Worm (Caenorhabditis elegans) whole organism, late embryonic: ENCODE results near the gene C03B1.13.

Experiments
- C38D4.7 ChIP-seq: fragments of 200-800 bp; sonication (Bioruptor generic); optimal IDR thresholded peaks from 2 replicates; lab custom pipeline; 2018; ENCODE audit warnings: mild to moderate bottlenecking, missing genetic modification characterization, moderate library complexity, missing compliant biosample characterization
- F13H6.1 ChIP-seq: sonication (generic microtip); optimal IDR thresholded peaks from 2 replicates; lab custom pipeline; 2016; ENCODE audit warnings: missing genetic modification characterization, missing compliant biosample characterization
- K02D7.2 ChIP-seq: sonication (generic microtip); optimal IDR thresholded peaks from 2 replicates; lab custom pipeline; 2017; ENCODE audit warnings: mild to moderate bottlenecking, missing genetic modification characterization, missing compliant biosample characterization
- K09A11.1 ChIP-seq: sonication (generic microtip); optimal IDR thresholded peaks from 2 replicates; lab custom pipeline; 2017; ENCODE audit warnings: antibody characterized with exemption, mild to moderate bottlenecking, missing genetic modification characterization, missing compliant biosample characterization; ENCODE audit not compliant: insufficient read depth
- T23F11.4 ChIP-seq: fragments of 200-800 bp; sonication (Bioruptor generic); optimal IDR thresholded peaks from 2 replicates; lab custom pipeline; 2018; ENCODE audit warnings: mild to moderate bottlenecking, missing genetic modification characterization, missing compliant biosample characterization
- Y22D7AL.16 ChIP-seq: sonication (generic microtip); optimal IDR thresholded peaks from 2 replicates; lab custom pipeline; 2016; ENCODE audit warnings: missing genetic modification characterization, missing compliant biosample characterization
- ahr-1 ChIP-seq: sonication (generic microtip); optimal IDR thresholded peaks from 2 replicates; lab custom pipeline; 2016; ENCODE audit warnings: missing genetic modification characterization, missing compliant biosample characterization
- ceh-14 ChIP-seq: sonication (generic microtip); optimal IDR thresholded peaks from 2 replicates; lab custom pipeline; 2016; ENCODE audit warnings: missing genotype, missing genetic modification characterization, missing compliant biosample characterization
- ceh-18 ChIP-seq: sonication (generic microtip); optimal IDR thresholded peaks from 2 replicates; lab custom pipeline; 2016; ENCODE audit warnings: missing genetic modification characterization, missing compliant biosample characterization
- ceh-19 ChIP-seq: fragments of 200-800 bp; sonication (Bioruptor generic); optimal IDR thresholded peaks from 2 replicates; lab custom pipeline; 2018; ENCODE audit warnings: mild to moderate bottlenecking, missing genetic modification characterization, missing compliant biosample characterization
- ceh-22 ChIP-seq: sonication (generic microtip); optimal IDR thresholded peaks from 2 replicates; lab custom pipeline; 2017; ENCODE audit warnings: missing biosample characterization, missing genetic modification characterization
- ceh-24 ChIP-seq: sonication (generic microtip); optimal IDR thresholded peaks from 2 replicates; lab custom pipeline; 2016; ENCODE audit warnings: mild to moderate bottlenecking, missing genetic modification characterization, missing compliant biosample characterization
- ceh-31 ChIP-seq: sonication (generic microtip); optimal IDR thresholded peaks from 2 replicates; lab custom pipeline; 2016; ENCODE audit warnings: missing genetic modification characterization, missing compliant biosample characterization
- ceh-34 ChIP-seq: sonication (generic microtip); optimal IDR thresholded peaks from 2 replicates; lab custom pipeline; 2016; ENCODE audit warnings: mild to moderate bottlenecking, missing genetic modification characterization, missing compliant biosample characterization
- ceh-48 ChIP-seq: sonication (generic microtip); optimal IDR thresholded peaks from 2 replicates; lab custom pipeline; 2016; ENCODE audit warnings: missing genetic modification characterization, inconsistent platforms, missing compliant biosample characterization
- ceh-6 ChIP-seq: fragments of 200-800 bp; sonication (Bioruptor generic); optimal IDR thresholded peaks from 2 replicates; lab custom pipeline; 2018; ENCODE audit warnings: mild to moderate bottlenecking, missing genetic modification characterization, missing compliant biosample characterization
- ceh-9 ChIP-seq: sonication (generic microtip); optimal IDR thresholded peaks from 2 replicates; lab custom pipeline; 2016; ENCODE audit warnings: mild to moderate bottlenecking, missing genetic modification characterization, inconsistent platforms, missing compliant biosample characterization
- dmd-4 ChIP-seq: sonication (generic microtip); optimal IDR thresholded peaks from 2 replicates; lab custom pipeline; 2016; ENCODE audit warnings: borderline replicate concordance, missing genetic modification characterization, missing compliant biosample characterization
- elt-2 ChIP-seq: sonication (generic microtip); optimal IDR thresholded peaks from 2 replicates; lab custom pipeline; 2016; ENCODE audit warnings: missing genetic modification reagents, missing genetic modification characterization, missing compliant biosample characterization
- elt-4 ChIP-seq: sonication (generic microtip); optimal IDR thresholded peaks from 2 replicates; lab custom pipeline; 2016; ENCODE audit warnings: missing genetic modification characterization, missing compliant biosample characterization
- eyg-1 ChIP-seq: sonication (generic microtip); optimal IDR thresholded peaks from 2 replicates; lab custom pipeline; 2016; ENCODE audit warnings: missing genotype, missing genetic modification characterization, missing compliant biosample characterization
- fax-1 ChIP-seq: sonication (generic microtip); optimal IDR thresholded peaks from 2 replicates; lab custom pipeline; 2016; ENCODE audit warnings: missing genotype, missing genetic modification characterization, missing compliant biosample characterization
- fkh-10 ChIP-seq: fragments of 150-350 bp; optimal IDR thresholded peaks from 2 replicates; lab custom pipeline; 2014; ENCODE audit warnings: missing biosample characterization, missing genetic modification reagents, missing genetic modification characterization
- hlh-13 ChIP-seq: fragments of 200-800 bp; sonication (Bioruptor generic); optimal IDR thresholded peaks from 2 replicates; lab custom pipeline; 2018; ENCODE audit warnings: mild to moderate bottlenecking, missing genetic modification characterization, missing compliant biosample characterization
- hlh-15 ChIP-seq: sonication (generic microtip); optimal IDR thresholded peaks from 2 replicates; lab custom pipeline; 2016; ENCODE audit warnings: missing genetic modification characterization, missing compliant biosample characterization
- hlh-30 ChIP-seq: sonication (generic microtip); optimal IDR thresholded peaks from 2 replicates; lab custom pipeline; 2017; ENCODE audit warnings: antibody characterized with exemption, missing genetic modification characterization, missing compliant biosample characterization; ENCODE audit not compliant: insufficient read depth
- lim-6 ChIP-seq: sonication (generic microtip); optimal IDR thresholded peaks from 2 replicates; lab custom pipeline; 2016; ENCODE audit warnings: missing genetic modification characterization, missing compliant biosample characterization
- madf-2 ChIP-seq: sonication (generic microtip); optimal IDR thresholded peaks from 2 replicates; lab custom pipeline; 2017; ENCODE audit warnings: missing genetic modification characterization, missing compliant biosample characterization
- mec-3 ChIP-seq: sonication (generic microtip); optimal IDR thresholded peaks from 2 replicates; lab custom pipeline; 2016; ENCODE audit warnings: borderline replicate concordance, missing genetic modification characterization, missing compliant biosample characterization
- nfya-1 ChIP-seq: sonication (generic microtip); optimal IDR thresholded peaks from 2 replicates; lab custom pipeline; 2017; ENCODE audit warnings: missing genetic modification characterization, mild to moderate bottlenecking, missing compliant biosample characterization, antibody characterized with exemption, moderate library complexity
- nhr-11 ChIP-seq: fragments of 150-350 bp; optimal IDR thresholded peaks from 2 replicates; lab custom pipeline; 2014; ENCODE audit warnings: missing biosample characterization, missing genetic modification characterization
- npax-4 ChIP-seq: sonication (generic microtip); optimal IDR thresholded peaks from 2 replicates; lab custom pipeline; 2016; ENCODE audit warnings: missing genetic modification characterization, missing compliant biosample characterization
- odd-2 ChIP-seq: sonication (generic microtip); optimal IDR thresholded peaks from 2 replicates; lab custom pipeline; 2017; ENCODE audit warnings: antibody characterized with exemption, mild to moderate bottlenecking, missing genetic modification characterization, missing compliant biosample characterization
- pag-3 ChIP-seq: sonication (generic microtip); optimal IDR thresholded peaks from 2 replicates; lab custom pipeline; 2016; ENCODE audit warnings: missing compliant biosample characterization, missing genetic modification characterization, borderline replicate concordance
- pat-9 ChIP-seq: fragments of 200-800 bp; sonication (Bioruptor generic); optimal IDR thresholded peaks from 2 replicates; lab custom pipeline; 2018; ENCODE audit warnings: mild to moderate bottlenecking, missing genetic modification characterization, moderate library complexity, missing compliant biosample characterization
- pax-1 ChIP-seq: fragments of 150-350 bp; optimal IDR thresholded peaks from 2 replicates; lab custom pipeline; 2014; ENCODE audit warnings: missing biosample characterization, missing genetic modification characterization
- pha-4 ChIP-seq: fragments of 150-350 bp; optimal IDR thresholded peaks from 2 replicates; lab custom pipeline; 2018; ENCODE audit warnings: missing biosample characterization, missing genetic modification reagents, missing genetic modification characterization
- pqm-1 ChIP-seq: sonication (generic microtip); optimal IDR thresholded peaks from 2 replicates; lab custom pipeline; 2016; ENCODE audit warnings: missing genetic modification characterization, missing compliant biosample characterization
- pros-1 ChIP-seq: fragments of 150-350 bp; optimal IDR thresholded peaks from 2 replicates; lab custom pipeline; 2014; ENCODE audit warnings: missing biosample characterization, missing genetic modification reagents, missing genetic modification characterization
- ref-2 ChIP-seq: sonication (generic microtip); optimal IDR thresholded peaks from 2 replicates; lab custom pipeline; 2016; ENCODE audit warnings: missing genetic modification characterization, missing compliant biosample characterization
- rnt-1 ChIP-seq: sonication (generic microtip); optimal IDR thresholded peaks from 2 replicates; lab custom pipeline; 2016; ENCODE audit warnings: missing genetic modification characterization, missing compliant biosample characterization
- sdc-2 ChIP-seq: sonication (generic microtip); optimal IDR thresholded peaks from 2 replicates; lab custom pipeline; 2016; ENCODE audit warnings: missing genotype, missing genetic modification characterization, missing compliant biosample characterization
- sox-2 ChIP-seq: fragments of 200-800 bp; sonication (Bioruptor generic); IDR thresholded peaks from 2 replicates; pipeline ENCODE4 v1.3.6; 2022; ENCODE audit warnings: missing genetic modification reagents, missing genetic modification characterization, missing compliant biosample characterization
- syd-9 ChIP-seq: sonication (generic microtip); optimal IDR thresholded peaks from 2 replicates; lab custom pipeline; 2016; ENCODE audit warnings: mild to moderate bottlenecking, missing genetic modification characterization, moderate library complexity, missing compliant biosample characterization
- unc-3 ChIP-seq, 2 experiments: fragments of 200-800 bp in 1 of 2; sonication (Bioruptor generic) in 1 of 2; sonication (generic microtip) in 1 of 2; conservative IDR thresholded peaks in 1 of 2; optimal IDR thresholded peaks in 1 of 2; 2 replicates each; pipeline versions ENCODE4 v1.3.6 to Lab custom; 2016 to 2022; ENCODE audit warnings: missing compliant biosample characterization in 2 of 2, missing genetic modification characterization in 2 of 2, missing genetic modification reagents in 1 of 2
- unc-55 ChIP-seq: sonication (generic microtip); optimal IDR thresholded peaks from 2 replicates; lab custom pipeline; 2017; ENCODE audit warnings: missing biosample characterization, missing genetic modification reagents, missing genetic modification characterization
- unc-86 ChIP-seq: sonication (generic microtip); optimal IDR thresholded peaks from 2 replicates; lab custom pipeline; 2016; ENCODE audit warnings: missing genetic modification characterization, missing compliant biosample characterization
- ztf-16 ChIP-seq: sonication (generic microtip); optimal IDR thresholded peaks from 2 replicates; lab custom pipeline; 2017; ENCODE audit warnings: missing genetic modification characterization, missing compliant biosample characterization

C03B1.13 gene

ce11 chrX:6299641-6300240 lies 38.1 kb downstream of the C03B1.13 start, which contains the start of gene cest-16:
cest-16 (plus strand) TSS chrX:6299942.
- peak; percentile 54 for TF ChIP-seq unc-55 (GFP tag; lab: Kevin White, UChicago)
- TF ChIP-seq unc-86 (tag; lab: Kevin White, UChicago), result no peak

- TF ChIP-seq rnt-1 (tag; lab: Kevin White, UChicago) (peak; percentile 96), ztf-16 (tag; lab: Kevin White, UChicago) (peak; percentile 97), Y22D7AL.16 (tag; lab: Kevin White, UChicago) (no peak), pax-1 (tag; lab: Kevin White, UChicago) (peak; percentile 93), ceh-31 (tag; lab: Kevin White, UChicago) (peak; percentile 98), pros-1 (tag; lab: Kevin White, UChicago) (peak; percentile 91), nhr-11 (tag; lab: Kevin White, UChicago) (peak; percentile 74), ceh-24 (tag; lab: Kevin White, UChicago) (no peak), elt-2 (tag; lab: Kevin White, UChicago) (peak; percentile 80), ceh-34 (tag; lab: Kevin White, UChicago) (peak; percentile 93), pag-3 (tag; lab: Kevin White, UChicago) (no peak), F13H6.1 (peak; percentile 73), ceh-22 (tag; lab: Kevin White, UChicago) (peak; percentile 92), eyg-1 (tag; lab: Kevin White, UChicago) (peak; percentile 79), elt-4 (tag; lab: Kevin White, UChicago) (no peak), K09A11.1 (tag; lab: Kevin White, UChicago) (peak; percentile 92), ceh-14 (tag; lab: Kevin White, UChicago) (peak; percentile 92), T23F11.4 (GFP tag; lab: Kevin White, UChicago) (peak; percentile 68), madf-2 (tag; lab: Kevin White, UChicago) (peak; percentile 83), npax-4 (tag; lab: Kevin White, UChicago) (peak; percentile 30), dmd-4 (peak; percentile 78), unc-55 (GFP tag; lab: Kevin White, UChicago) (peak; percentile 27), fkh-10 (peak; percentile 87), ceh-6 (GFP tag; lab: Kevin White, UChicago) (peak; percentile 66), pha-4 (no peak), lim-6 (tag; lab: Kevin White, UChicago) (peak; percentile 51), nfya-1 (tag; lab: Kevin White, UChicago) (peak; percentile 98), ceh-48 (tag; lab: Kevin White, UChicago) (peak; percentile 97), ahr-1 (tag; lab: Kevin White, UChicago) (peak; percentile 61), mec-3 (tag; lab: Kevin White, UChicago) (peak; percentile 67), ref-2 (peak; percentile 97), hlh-30 (tag; lab: Kevin White, UChicago) (peak; percentile 78), unc-86 (tag; lab: Kevin White, UChicago) (peak; percentile 89), ceh-9 (tag; lab: Kevin White, UChicago) (no peak), odd-2 (tag; lab: Kevin White, UChicago) (peak; percentile 8), fax-1 (tag; lab: Kevin White, UChicago) (peak; percentile 66), ceh-19 (peak; percentile 52), pqm-1 (tag; lab: Kevin White, UChicago) (peak; percentile 91), C38D4.7 (GFP tag; lab: Kevin White, UChicago) (peak; percentile 21), ceh-18 (tag; lab: Kevin White, UChicago) (peak; percentile 100), sox-2 (GFP tag; lab: Robert Waterston, UW) (peak; percentile 64), syd-9 (tag; lab: Kevin White, UChicago) (peak; percentile 70), K02D7.2 (tag; lab: Kevin White, UChicago) (no peak), pat-9 (tag; lab: Kevin White, UChicago) (peak; percentile 75), unc-3 (GFP tag; conservative IDR thresholded peaks at IDR 0.05; lab: Robert Waterston, UW) (0 out of 2 replicates have a peak, but pooled peaks have one; percentile 27), unc-3 (tag; optimal IDR thresholded peaks at IDR 0.05; lab: Kevin White, UChicago) (peak; percentile 76), sdc-2 (tag; lab: Kevin White, UChicago) (peak; percentile 100), hlh-15 (tag; lab: Kevin White, UChicago) (peak; percentile 54), hlh-13 (GFP tag; lab: Kevin White, UChicago) (peak; percentile 37)
Measured at ce11 chrX:6296402-6296844, 41.4 kb downstream of the C03B1.13 start.
